Worm (Caenorhabditis elegans): ENCODE measurements around the gene epg-7.

ce11 chrX:7334302-7334724, at the start of gene epg-7:
- peak; percentile 75 for TF ChIP-seq nhr-237 (tag; optimal IDR thresholded peaks at IDR 0.05)
- TF ChIP-seq unc-62 (GFP tag; optimal IDR thresholded peaks at IDR 0.05): no peak
- peak; percentile 65 to 76 (median 71) for TF ChIP-seq dpl-1 (GFP tag; optimal IDR thresholded peaks at IDR 0.05)
- TF ChIP-seq blmp-1 (tag; optimal IDR thresholded peaks at IDR 0.05): peak; percentile 59
- no peak for TF ChIP-seq nhr-28 (tag; optimal IDR thresholded peaks at IDR 0.05)
- peak; percentile 94 for TF ChIP-seq lin-13 (GFP tag; optimal IDR thresholded peaks at IDR 0.05)
- TF ChIP-seq C34B4.2 (tag; optimal IDR thresholded peaks at IDR 0.05): no peak
- no peak for TF ChIP-seq pag-3 (tag; optimal IDR thresholded peaks at IDR 0.05; ENCODE audit: borderline replicate concordance, insufficient read depth)
- peak; percentile 93 for TF ChIP-seq C16A3.4 (tag; optimal IDR thresholded peaks at IDR 0.05)
- peak; percentile 77 to 91 (median 88) for TF ChIP-seq ceh-82 (tag; optimal IDR thresholded peaks at IDR 0.05)
